Fruit fly (Drosophila melanogaster): ENCODE measurements around the gene inaF-B.

DNA sequence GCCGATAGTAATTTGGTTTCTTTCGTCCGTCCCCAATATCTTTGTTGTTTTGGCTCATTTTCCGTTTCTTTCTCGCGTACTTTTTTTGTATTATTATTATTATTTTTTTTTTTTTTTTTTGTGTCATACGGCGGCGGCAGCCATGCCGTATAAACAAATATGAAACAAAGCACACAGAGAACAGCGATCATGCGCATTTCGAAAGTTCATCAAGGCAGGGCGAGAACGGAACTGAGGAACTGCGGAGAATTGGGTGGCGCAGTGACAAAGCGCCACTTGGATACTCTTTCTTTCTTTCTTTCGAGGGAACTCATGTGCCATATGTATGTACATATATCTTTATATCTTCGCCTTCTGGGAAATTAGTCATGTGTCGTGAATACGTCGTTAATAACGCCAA lies 48.1 kb downstream of the inaF-B start:
- no peak for TF ChIP-seq h (optimal IDR thresholded peaks at IDR 0.05)
- no peak for TF ChIP-seq Myc (optimal IDR thresholded peaks at IDR 0.05)

Measured in Kc167 (cell line).